Fruit fly (Drosophila melanogaster): ENCODE data around the gene CG42238.

The CG42238 gene

DNA sequence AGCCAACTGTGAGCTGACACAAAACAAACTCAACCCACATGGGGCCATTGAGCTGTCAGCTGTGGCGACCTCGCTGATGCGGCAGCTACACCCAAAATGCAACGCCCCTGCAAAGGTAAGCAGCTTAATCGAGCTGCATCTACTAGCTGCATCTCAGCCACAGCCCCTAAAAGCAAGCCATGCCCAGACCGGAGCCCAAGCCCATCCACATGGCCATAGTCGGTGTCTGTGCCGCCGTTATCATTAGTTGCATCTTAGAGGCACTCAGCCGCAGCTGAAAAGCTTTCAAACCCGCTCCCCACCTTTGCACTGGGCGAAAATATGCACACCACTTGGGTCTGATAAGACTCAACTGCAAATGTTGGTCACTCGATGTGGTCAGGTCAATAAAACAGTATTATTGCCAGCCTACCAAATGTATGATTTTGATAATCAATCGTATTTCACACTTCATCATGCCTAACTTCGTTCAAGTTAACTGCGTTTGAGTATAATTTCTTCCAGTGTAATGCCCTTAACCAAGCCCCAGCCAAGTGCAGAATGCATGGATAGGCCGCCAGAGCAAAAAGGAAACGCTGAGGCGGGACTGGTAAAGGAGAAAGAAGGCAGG lies 77.8 kb downstream of the CG42238 start (continued):
- no peak for TF ChIP-seq CG11560 (tag; IDR thresholded peaks at IDR 0.05)
- TF ChIP-seq CG4820 (GFP tag; optimal IDR thresholded peaks at IDR 0.05) = peak; percentile 62
- TF ChIP-seq CG2202 (tag; optimal IDR thresholded peaks at IDR 0.05) = peak; percentile 60
- no peak for TF ChIP-seq CG17612 (GFP tag; IDR thresholded peaks at IDR 0.05)
- TF ChIP-seq odd (GFP tag; optimal IDR thresholded peaks at IDR 0.05) = no peak
- no peak for TF ChIP-seq CG31388 (GFP tag; optimal IDR thresholded peaks at IDR 0.05)
- TF ChIP-seq CG2712 (tag; optimal IDR thresholded peaks at IDR 0.05) = peak; percentile 75
- TF ChIP-seq otp (GFP tag; IDR thresholded peaks at IDR 0.05) = no peak; the same call in 2 of the 3 replicates
- peak; percentile 48 for TF ChIP-seq CG8924 (tag; optimal IDR thresholded peaks at IDR 0.05)
- TF ChIP-seq D19B (GFP tag; optimal IDR thresholded peaks at IDR 0.05) = no peak
- TF ChIP-seq CG11456 (GFP tag; IDR thresholded peaks at IDR 0.05) = no peak
- TF ChIP-seq CG15696 (tag; optimal IDR thresholded peaks at IDR 0.05) = no peak
- TF ChIP-seq CG12236 (GFP tag; optimal IDR thresholded peaks at IDR 0.05) = peak; percentile 36
- TF ChIP-seq CG3163 (GFP tag; optimal IDR thresholded peaks at IDR 0.05) = no peak
- TF ChIP-seq bab2 (GFP tag; optimal IDR thresholded peaks at IDR 0.05) = no peak
- 0 out of 2 replicates have a peak, but pooled peaks have one; percentile 6 for TF ChIP-seq CG4360 (GFP tag; IDR thresholded peaks at IDR 0.05)
- TF ChIP-seq E2f1 (GFP tag; IDR thresholded peaks at IDR 0.05) = no peak
- TF ChIP-seq cas (GFP tag; IDR thresholded peaks at IDR 0.05) = no peak
- TF ChIP-seq HLH54F (GFP tag; optimal IDR thresholded peaks at IDR 0.05) = no peak
- peak; percentile 32 for TF ChIP-seq Mad (GFP tag; optimal IDR thresholded peaks at IDR 0.05)
- TF ChIP-seq Opbp (GFP tag; IDR thresholded peaks at IDR 0.05; ENCODE audit: partially characterized antibody) = no peak
- TF ChIP-seq ab (GFP tag; optimal IDR thresholded peaks at IDR 0.05) = no peak
- TF ChIP-seq nerfin-1 (tag; optimal IDR thresholded peaks at IDR 0.05) = peak; percentile 49
- TF ChIP-seq sob (GFP tag; IDR thresholded peaks at IDR 0.05) = no peak
- TF ChIP-seq eyg (GFP tag; optimal IDR thresholded peaks at IDR 0.05) = no peak
- peak; percentile 44 for TF ChIP-seq Atf-2 (GFP tag; optimal IDR thresholded peaks at IDR 0.05)
- peak; percentile 0 for TF ChIP-seq nau (GFP tag; optimal IDR thresholded peaks at IDR 0.05)
- no peak for TF ChIP-seq CG7963 (GFP tag; IDR thresholded peaks at IDR 0.05; ENCODE audit: partially characterized antibody)
- no peak for TF ChIP-seq Nf-YB (GFP tag; optimal IDR thresholded peaks at IDR 0.05)
- 0 out of 2 replicates have a peak, but pooled peaks have one; percentile 26 for TF ChIP-seq CG11247 (GFP tag; IDR thresholded peaks at IDR 0.05)
- TF ChIP-seq salm (tag; optimal IDR thresholded peaks at IDR 0.05) = peak; percentile 10
- no peak for TF ChIP-seq Gsc (GFP tag; IDR thresholded peaks at IDR 0.05)
- TF ChIP-seq CG10543 (GFP tag; optimal IDR thresholded peaks at IDR 0.05) = no peak
- TF ChIP-seq aop (GFP tag; IDR thresholded peaks at IDR 0.05) = no peak
- TF ChIP-seq CoRest (tag; optimal IDR thresholded peaks at IDR 0.05) = peak; percentile 55
- peak; percentile 63 for TF ChIP-seq dmrt11E (tag; optimal IDR thresholded peaks at IDR 0.05)
- TF ChIP-seq CG10274 (GFP tag; optimal IDR thresholded peaks at IDR 0.05) = no peak
- TF ChIP-seq CG14441 (GFP tag; IDR thresholded peaks at IDR 0.05) = peak; percentile 23; the same call in 1 of the 2 replicates
- TF ChIP-seq ro (GFP tag; IDR thresholded peaks at IDR 0.05) = no peak
- TF ChIP-seq CG3407 (GFP tag; optimal IDR thresholded peaks at IDR 0.05) = peak; percentile 40
- peak; percentile 43 for TF ChIP-seq CG12071 (GFP tag; optimal IDR thresholded peaks at IDR 0.05)
- peak; percentile 70 for TF ChIP-seq ATbp (GFP tag; optimal IDR thresholded peaks at IDR 0.05)
- no peak for TF ChIP-seq gsb (GFP tag; IDR thresholded peaks at IDR 0.05)
- TF ChIP-seq CG3838 (GFP tag; optimal IDR thresholded peaks at IDR 0.05) = no peak
- no peak for TF ChIP-seq B-H2 (GFP tag; optimal IDR thresholded peaks at IDR 0.05)
- no peak for TF ChIP-seq her (GFP tag; optimal IDR thresholded peaks at IDR 0.05)
- TF ChIP-seq CG10565 (GFP tag; optimal IDR thresholded peaks at IDR 0.05) = no peak
- no peak for TF ChIP-seq wdn (GFP tag; IDR thresholded peaks at IDR 0.05)
- TF ChIP-seq seq (GFP tag; IDR thresholded peaks at IDR 0.05) = 0 out of 2 replicates have a peak, but pooled peaks have one; percentile 45
- no peak for TF ChIP-seq bigmax (GFP tag; optimal IDR thresholded peaks at IDR 0.05)
- no peak for TF ChIP-seq CG34376 (GFP tag; optimal IDR thresholded peaks at IDR 0.05)
